Fruit fly (Drosophila melanogaster) whole organism, prepupa: Measurements from ENCODE around the gene CG34456.

ENCODE experiments used
- CG10631 ChIP-seq: fragments of 200-800 bp; sonication (Bioruptor generic); optimal IDR thresholded peaks from 2 replicates; lab custom pipeline; 2016; ENCODE audit warnings: missing biosample characterization, missing genetic modification characterization
- CG10669 ChIP-seq: fragments of 200-800 bp; sonication (Bioruptor generic); optimal IDR thresholded peaks from 3 replicates; lab custom pipeline; 2018; ENCODE audit warnings: missing biosample characterization, mild to moderate bottlenecking, missing genetic modification characterization, moderate library complexity
- CG11294 ChIP-seq: fragments of 200-800 bp; sonication (Bioruptor generic); IDR thresholded peaks from 2 replicates; pipeline ENCODE4 v1.3.6; 2022; ENCODE audit warnings: missing biosample characterization, missing genetic modification characterization
- CG11762 ChIP-seq: fragments of 200-800 bp; sonication (Bioruptor generic); optimal IDR thresholded peaks from 3 replicates; lab custom pipeline; 2016; ENCODE audit warnings: missing biosample characterization, missing genetic modification characterization; ENCODE audit not compliant: insufficient read depth
- CG11902 ChIP-seq: fragments of 200-800 bp; sonication (Bioruptor generic); optimal IDR thresholded peaks from 3 replicates; lab custom pipeline; 2016; ENCODE audit warnings: missing biosample characterization, missing genetic modification characterization
- CG15336 ChIP-seq: fragments of 200-800 bp; sonication (Bioruptor generic); IDR thresholded peaks from 2 replicates; pipeline ENCODE4 v1.3.6; 2022; ENCODE audit warnings: missing biosample characterization, missing genetic modification characterization
- CG1621 ChIP-seq: fragments of 200-800 bp; sonication (Bioruptor generic); optimal IDR thresholded peaks from 3 replicates; lab custom pipeline; 2018; ENCODE audit warnings: missing biosample characterization, mild to moderate bottlenecking, missing genetic modification characterization
- CG16779 ChIP-seq: fragments of 200-800 bp; sonication (Bioruptor generic); optimal IDR thresholded peaks from 3 replicates; lab custom pipeline; 2017; ENCODE audit warnings: missing biosample characterization, mild to moderate bottlenecking, missing genetic modification characterization
- CG3032 ChIP-seq: fragments of 200-800 bp; optimal IDR thresholded peaks from 2 replicates; lab custom pipeline; 2019; ENCODE audit warnings: missing biosample characterization, mild to moderate bottlenecking, missing genetic modification characterization, moderate library complexity
- CG31627 ChIP-seq: fragments of 200-800 bp; sonication (Bioruptor generic); optimal IDR thresholded peaks from 3 replicates; lab custom pipeline; 2016; ENCODE audit warnings: missing biosample characterization, missing genetic modification characterization
- CG3919 ChIP-seq: fragments of 200-800 bp; sonication (Bioruptor generic); optimal IDR thresholded peaks from 3 replicates; lab custom pipeline; 2016; ENCODE audit warnings: missing biosample characterization, missing genetic modification characterization
- CG4318 ChIP-seq: fragments of 200-800 bp; sonication (Bioruptor generic); optimal IDR thresholded peaks from 3 replicates; lab custom pipeline; 2017; ENCODE audit warnings: missing biosample characterization, mild to moderate bottlenecking, missing genetic modification characterization
- CG6276 ChIP-seq: fragments of 200-800 bp; sonication (Bioruptor generic); optimal IDR thresholded peaks from 2 replicates; lab custom pipeline; 2017; ENCODE audit warnings: missing biosample characterization, mild to moderate bottlenecking, missing genetic modification characterization
- CG6792 ChIP-seq: fragments of 200-800 bp; sonication (Bioruptor generic); optimal IDR thresholded peaks from 3 replicates; lab custom pipeline; 2016; ENCODE audit warnings: missing biosample characterization, missing genetic modification characterization
- CG6854 ChIP-seq: fragments of 200-800 bp; sonication (Bioruptor generic); optimal IDR thresholded peaks from 2 replicates; lab custom pipeline; 2017; ENCODE audit warnings: missing biosample characterization, mild to moderate bottlenecking, missing genetic modification characterization
- CG7368 ChIP-seq: fragments of 200-800 bp; sonication (Bioruptor generic); optimal IDR thresholded peaks from 3 replicates; lab custom pipeline; 2016; ENCODE audit warnings: missing biosample characterization, missing genetic modification characterization
- CG8119 ChIP-seq: fragments of 200-800 bp; sonication (Bioruptor generic); IDR thresholded peaks from 3 replicates; pipeline ENCODE4 v1.3.6; 2022; ENCODE audit warnings: missing biosample characterization, missing genetic modification characterization
- CG8632 ChIP-seq: fragments of 200-800 bp; sonication (Bioruptor generic); optimal IDR thresholded peaks from 3 replicates; lab custom pipeline; 2016; ENCODE audit warnings: missing biosample characterization, missing genetic modification characterization
- CG9139 ChIP-seq: fragments of 200-800 bp; sonication (Bioruptor generic); optimal IDR thresholded peaks from 3 replicates; lab custom pipeline; 2017; ENCODE audit warnings: missing biosample characterization, mild to moderate bottlenecking, missing genetic modification characterization
- Eip75B ChIP-seq: fragments of 200-800 bp; sonication (Bioruptor generic); optimal IDR thresholded peaks from 3 replicates; lab custom pipeline; 2016; ENCODE audit warnings: missing biosample characterization, missing genetic modification characterization
- Eip78C ChIP-seq: fragments of 200-800 bp; sonication (Bioruptor generic); peaks from one replicate; lab custom pipeline; 2016; ENCODE audit warnings: missing biosample characterization, missing genetic modification characterization
- Ets21C ChIP-seq: fragments of 200-800 bp; sonication (Bioruptor generic); optimal IDR thresholded peaks from 3 replicates; lab custom pipeline; 2016; ENCODE audit warnings: missing biosample characterization, missing genetic modification characterization
- Ets96B ChIP-seq: fragments of 200-800 bp; optimal IDR thresholded peaks from 2 replicates; lab custom pipeline; 2019; ENCODE audit warnings: missing biosample characterization, mild to moderate bottlenecking, missing genetic modification characterization, moderate library complexity
- Hr38 ChIP-seq: sonication (Bioruptor generic); optimal IDR thresholded peaks from 2 replicates; lab custom pipeline; 2016; ENCODE audit warnings: missing biosample characterization, missing genetic modification characterization
- Hr39 ChIP-seq: fragments of 200-800 bp; sonication (Bioruptor generic); optimal IDR thresholded peaks from 2 replicates; lab custom pipeline; 2016; ENCODE audit warnings: missing biosample characterization, missing genetic modification characterization
- Hr4 ChIP-seq: fragments of 200-800 bp; sonication (Bioruptor generic); optimal IDR thresholded peaks from 3 replicates; lab custom pipeline; 2016; ENCODE audit warnings: missing biosample characterization, missing genetic modification characterization
- Met ChIP-seq: fragments of 200-800 bp; sonication (Bioruptor generic); optimal IDR thresholded peaks from 3 replicates; lab custom pipeline; 2016; ENCODE audit warnings: missing biosample characterization, missing genetic modification characterization
- Smox ChIP-seq: fragments of 200-800 bp; sonication (Bioruptor generic); optimal IDR thresholded peaks from 3 replicates; lab custom pipeline; 2016; ENCODE audit warnings: missing biosample characterization, missing genetic modification characterization
- Sox102F ChIP-seq: fragments of 200-800 bp; sonication (Bioruptor generic); optimal IDR thresholded peaks from 2 replicates; lab custom pipeline; 2016; ENCODE audit warnings: missing biosample characterization, mild to moderate bottlenecking, missing genetic modification characterization
- Sox14 ChIP-seq: fragments of 200-800 bp; sonication (Bioruptor generic); optimal IDR thresholded peaks from 3 replicates; lab custom pipeline; 2016; ENCODE audit warnings: missing biosample characterization, missing genetic modification characterization
- Sox15 ChIP-seq: fragments of 200-800 bp; sonication (Bioruptor generic); optimal IDR thresholded peaks from 3 replicates; lab custom pipeline; 2016; ENCODE audit warnings: missing biosample characterization, missing genetic modification characterization
- achi ChIP-seq: fragments of 200-800 bp; sonication (Bioruptor generic); optimal IDR thresholded peaks from 3 replicates; lab custom pipeline; 2016; ENCODE audit warnings: missing biosample characterization, missing genetic modification characterization
- dsx ChIP-seq: fragments of 200-800 bp; optimal IDR thresholded peaks from 3 replicates; lab custom pipeline; 2019; ENCODE audit warnings: missing biosample characterization, mild to moderate bottlenecking, missing genetic modification characterization, moderate library complexity; ENCODE audit not compliant: poor library complexity, severe bottlenecking
- eg ChIP-seq: fragments of 200-800 bp; sonication (Bioruptor generic); IDR thresholded peaks from 3 replicates; pipeline ENCODE4 v1.3.6; 2022; ENCODE audit warnings: missing biosample characterization, missing genetic modification characterization
- esn ChIP-seq: fragments of 200-800 bp; sonication (Bioruptor generic); optimal IDR thresholded peaks from 2 replicates; lab custom pipeline; 2016; ENCODE audit warnings: missing biosample characterization, mild to moderate bottlenecking, missing genetic modification characterization, moderate library complexity
- fd85E ChIP-seq: fragments of 200-800 bp; sonication (Bioruptor generic); optimal IDR thresholded peaks from 3 replicates; lab custom pipeline; 2016; ENCODE audit warnings: missing biosample characterization, missing genetic modification characterization
- fkh ChIP-seq: fragments of 200-800 bp; sonication (Bioruptor generic); optimal IDR thresholded peaks from 3 replicates; lab custom pipeline; 2017; ENCODE audit warnings: missing biosample characterization, mild to moderate bottlenecking, missing genetic modification characterization, moderate library complexity
- net ChIP-seq: fragments of 200-800 bp; sonication (Bioruptor generic); optimal IDR thresholded peaks from 3 replicates; lab custom pipeline; 2016; ENCODE audit warnings: missing biosample characterization, missing genetic modification characterization
- pdm3 ChIP-seq: fragments of 200-800 bp; sonication (Bioruptor generic); optimal IDR thresholded peaks from 3 replicates; lab custom pipeline; 2016; ENCODE audit warnings: missing biosample characterization, missing genetic modification characterization
- spab ChIP-seq: fragments of 200-800 bp; sonication (Bioruptor generic); optimal IDR thresholded peaks from 2 replicates; lab custom pipeline; 2017; ENCODE audit warnings: missing biosample characterization, mild to moderate bottlenecking, missing genetic modification characterization, missing genetic modification reagents
- ss ChIP-seq, 2 experiments: fragments of 200-800 bp; sonication (Bioruptor generic); optimal IDR thresholded peaks; 2 replicates in 1 of 2; 3 replicates in 1 of 2; lab custom pipeline; 2017 to 2018; ENCODE audit warnings: mild to moderate bottlenecking in 2 of 2, missing biosample characterization in 2 of 2, missing genetic modification characterization in 2 of 2, moderate library complexity in 1 of 2
- svp ChIP-seq: fragments of 200-800 bp; sonication (Bioruptor generic); peaks from one replicate; lab custom pipeline; 2016; ENCODE audit warnings: missing biosample characterization, missing genetic modification characterization
- topi ChIP-seq: fragments of 200-800 bp; sonication (Bioruptor generic); optimal IDR thresholded peaks from 3 replicates; lab custom pipeline; 2016; ENCODE audit warnings: missing biosample characterization, missing genetic modification characterization
- vri ChIP-seq: fragments of 200-800 bp; sonication (Bioruptor generic); optimal IDR thresholded peaks from 3 replicates; lab custom pipeline; 2016; ENCODE audit warnings: missing biosample characterization, mild to moderate bottlenecking, missing genetic modification characterization

Gene CG34456

dm6 chr3L:9358713-9359040 lies 3.2 kb upstream of the CG34456 start, which contains the start of the genes UGP and Svip (continued):
- no peak for TF ChIP-seq ss (GFP tag; optimal IDR thresholded peaks at IDR 0.05; lab: Kevin White, UChicago)
- peak; percentile 39 for TF ChIP-seq topi (GFP tag; lab: Kevin White, UChicago)
- no peak for TF ChIP-seq CG10669 (GFP tag; lab: Kevin White, UChicago)
- no peak for TF ChIP-seq CG16779 (tag; lab: Kevin White, UChicago)
- no peak for TF ChIP-seq dsx
- TF ChIP-seq pdm3 (GFP tag; lab: Kevin White, UChicago): no peak
- no peak for TF ChIP-seq CG11762 (GFP tag; lab: Kevin White, UChicago)
- TF ChIP-seq fkh: no peak
- no peak for TF ChIP-seq CG4318 (GFP tag; lab: Kevin White, UChicago)
- peak; percentile 0 for TF ChIP-seq CG3032 (tag; lab: Kevin White, UChicago)
- no peak for TF ChIP-seq CG11294 (GFP tag; lab: Robert Waterston, UW)
- peak; percentile 43; the same call in 2 of the 3 replicates for TF ChIP-seq CG8119 (GFP tag; lab: Robert Waterston, UW)
- TF ChIP-seq CG7368 (GFP tag; lab: Kevin White, UChicago): peak; percentile 6
- TF ChIP-seq CG31627 (GFP tag; lab: Kevin White, UChicago): no peak
- peak; percentile 10 for TF ChIP-seq Hr39 (GFP tag; lab: Kevin White, UChicago)
- TF ChIP-seq CG6792 (GFP tag; lab: Kevin White, UChicago): no peak
- TF ChIP-seq CG8632 (GFP tag; lab: Kevin White, UChicago): no peak
- no peak for TF ChIP-seq CG9139 (GFP tag; lab: Kevin White, UChicago)
- TF ChIP-seq CG10631 (GFP tag; lab: Kevin White, UChicago): no peak
- TF ChIP-seq eg (GFP tag; lab: Robert Waterston, UW): peak; percentile 68; the same call in 2 of the 3 replicates
- no peak for TF ChIP-seq Smox
- peak; percentile 93 for TF ChIP-seq Sox14
- TF ChIP-seq Ets96B: peak; percentile 10
- no peak for TF ChIP-seq vri
- no peak for TF ChIP-seq Ets21C (GFP tag; lab: Kevin White, UChicago)
- TF ChIP-seq Hr38: no peak
- no peak for TF ChIP-seq fd85E (GFP tag; lab: Kevin White, UChicago)
- no peak for TF ChIP-seq Met (GFP tag; lab: Kevin White, UChicago)
- peak; percentile 64 for TF ChIP-seq Hr4 (GFP tag; lab: Kevin White, UChicago)
- TF ChIP-seq spab (GFP tag; lab: Kevin White, UChicago): no peak

- 0 out of 3 replicates have a peak, but pooled peaks have one; percentile 30 for TF ChIP-seq CG8119 (GFP tag; lab: Robert Waterston, UW)
- TF ChIP-seq CG6276 (GFP tag; lab: Kevin White, UChicago): peak; percentile 30
- TF ChIP-seq CG11762 (GFP tag; lab: Kevin White, UChicago): no peak
- peak; percentile 89 for TF ChIP-seq svp
- TF ChIP-seq achi (GFP tag; lab: Kevin White, UChicago): no peak
- TF ChIP-seq eg (GFP tag; lab: Robert Waterston, UW): no peak
- peak; percentile 19 for TF ChIP-seq CG6854 (GFP tag; lab: Kevin White, UChicago)
- no peak for TF ChIP-seq CG15336
- TF ChIP-seq Eip78C (GFP tag; lab: Kevin White, UChicago): peak; percentile 74
- TF ChIP-seq vri: peak; percentile 45
- peak; percentile 14 to 20 for TF ChIP-seq ss (GFP tag; optimal IDR thresholded peaks at IDR 0.05; lab: Kevin White, UChicago)
- TF ChIP-seq Sox14: peak; percentile 12
- no peak for TF ChIP-seq CG3919 (GFP tag; lab: Kevin White, UChicago)
- peak; percentile 39 for TF ChIP-seq dsx
- no peak for TF ChIP-seq CG11902 (GFP tag; lab: Kevin White, UChicago)
- TF ChIP-seq Sox15 (GFP tag; lab: Kevin White, UChicago): no peak
- no peak for TF ChIP-seq Sox102F (GFP tag; lab: Kevin White, UChicago)
- peak; percentile 3 for TF ChIP-seq net
- TF ChIP-seq Hr4 (GFP tag; lab: Kevin White, UChicago): no peak
- peak; percentile 71 for TF ChIP-seq CG10669 (GFP tag; lab: Kevin White, UChicago)
- TF ChIP-seq fkh: peak; percentile 84
- TF ChIP-seq esn (GFP tag; lab: Kevin White, UChicago): peak; percentile 3
- TF ChIP-seq CG3032 (tag; lab: Kevin White, UChicago): no peak
- TF ChIP-seq CG1621 (tag; lab: Kevin White, UChicago): peak; percentile 2
- peak; percentile 43 for TF ChIP-seq Eip75B (GFP tag; lab: Kevin White, UChicago)
- TF ChIP-seq CG16779 (tag; lab: Kevin White, UChicago): peak; percentile 39
Measured at dm6 chr3L:9360217-9360692, 1.7 kb upstream of the CG34456 start, which contains the start of gene Pdxk. Gene Pdxk, plus strand, starts transcription at chr3L:9360316.
